Worm (Caenorhabditis elegans) whole organism, mixed stage, embryonic: ENCODE measurements around the gene K09E9.7.

Source experiments
- M03D4.4 ChIP-seq: sonication (generic microtip); optimal IDR thresholded peaks from 2 replicates; lab custom pipeline; 2017; ENCODE audit warnings: mild to moderate bottlenecking, missing genetic modification characterization, missing compliant biosample characterization
- blmp-1 ChIP-seq: fragments of 150-350 bp; optimal IDR thresholded peaks from 2 replicates; lab custom pipeline; 2014; ENCODE audit warnings: missing biosample characterization, missing genetic modification characterization
- ceh-39 ChIP-seq: fragments of 150-350 bp; optimal IDR thresholded peaks from 2 replicates; lab custom pipeline; 2014; ENCODE audit warnings: missing biosample characterization, missing genetic modification characterization
- ceh-43 ChIP-seq: fragments of 200-800 bp; sonication (Bioruptor generic); optimal IDR thresholded peaks from 2 replicates; lab custom pipeline; 2018; ENCODE audit warnings: mild to moderate bottlenecking, missing genetic modification characterization, moderate library complexity, missing compliant biosample characterization
- ces-1 ChIP-seq: fragments of 150-350 bp; optimal IDR thresholded peaks from 2 replicates; lab custom pipeline; 2014; ENCODE audit warnings: missing biosample characterization, missing genetic modification reagents, missing genetic modification characterization
- cnd-1 ChIP-seq: fragments of 200-800 bp; sonication (Bioruptor generic); optimal IDR thresholded peaks from 2 replicates; lab custom pipeline; 2018; ENCODE audit warnings: mild to moderate bottlenecking, missing genetic modification characterization, missing compliant biosample characterization
- elt-1 ChIP-seq: sonication (generic microtip); optimal IDR thresholded peaks from 2 replicates; lab custom pipeline; 2017; ENCODE audit warnings: missing genetic modification characterization, mild to moderate bottlenecking, missing compliant biosample characterization, antibody characterized with exemption, moderate library complexity, borderline replicate concordance; ENCODE audit not compliant: insufficient read depth
- elt-3 ChIP-seq: fragments of 150-350 bp; optimal IDR thresholded peaks from 2 replicates; lab custom pipeline; 2014; ENCODE audit warnings: missing biosample characterization, missing genetic modification characterization
- flh-1 ChIP-seq: fragments of 200-800 bp; sonication (Bioruptor generic); optimal IDR thresholded peaks from 2 replicates; lab custom pipeline; 2018; ENCODE audit warnings: mild to moderate bottlenecking, missing genetic modification characterization, moderate library complexity, missing compliant biosample characterization
- hlh-1 ChIP-seq: fragments of 150-350 bp; optimal IDR thresholded peaks from 2 replicates; lab custom pipeline; 2014; ENCODE audit warnings: missing biosample characterization, missing genetic modification reagents, missing genetic modification characterization
- lin-13 ChIP-seq: fragments of 150-350 bp; optimal IDR thresholded peaks from 2 replicates; lab custom pipeline; 2014; ENCODE audit warnings: missing biosample characterization, missing genetic modification characterization
- lin-32 ChIP-seq: fragments of 200-800 bp; sonication (Bioruptor generic); optimal IDR thresholded peaks from 2 replicates; lab custom pipeline; 2018; ENCODE audit warnings: mild to moderate bottlenecking, missing genetic modification characterization, missing compliant biosample characterization
- lsy-2 ChIP-seq: fragments of 150-350 bp; optimal IDR thresholded peaks from 2 replicates; lab custom pipeline; 2014; ENCODE audit warnings: missing biosample characterization, missing genetic modification characterization
- mab-5 ChIP-seq: fragments of 150-350 bp; optimal IDR thresholded peaks from 2 replicates; lab custom pipeline; 2014; ENCODE audit warnings: missing biosample characterization, missing genetic modification characterization
- mep-1 ChIP-seq: fragments of 150-350 bp; optimal IDR thresholded peaks from 2 replicates; lab custom pipeline; 2017; ENCODE audit warnings: missing biosample characterization, missing genetic modification reagents, missing genetic modification characterization, inconsistent platforms
- mls-2 ChIP-seq: sonication (generic microtip); optimal IDR thresholded peaks from 2 replicates; lab custom pipeline; 2016; ENCODE audit warnings: mild to moderate bottlenecking, missing genetic modification characterization, moderate library complexity, missing compliant biosample characterization
- nhr-12 ChIP-seq: fragments of 150-350 bp; optimal IDR thresholded peaks from 2 replicates; lab custom pipeline; 2014; ENCODE audit warnings: missing biosample characterization, missing genetic modification characterization
- nhr-2 ChIP-seq: fragments of 150-350 bp; optimal IDR thresholded peaks from 2 replicates; lab custom pipeline; 2014; ENCODE audit warnings: missing biosample characterization, missing genetic modification characterization
- nhr-237 ChIP-seq: fragments of 150-350 bp; optimal IDR thresholded peaks from 2 replicates; lab custom pipeline; 2014; ENCODE audit warnings: missing biosample characterization, missing genetic modification characterization
- nhr-28 ChIP-seq: fragments of 150-350 bp; optimal IDR thresholded peaks from 2 replicates; lab custom pipeline; 2014; ENCODE audit warnings: missing biosample characterization, missing genetic modification characterization
- nhr-76 ChIP-seq: sonication (generic microtip); optimal IDR thresholded peaks from 2 replicates; lab custom pipeline; 2017; ENCODE audit warnings: missing biosample characterization, missing genetic modification characterization
- pha-4 ChIP-seq: fragments of 150-350 bp; optimal IDR thresholded peaks from 2 replicates; lab custom pipeline; 2018; ENCODE audit warnings: missing biosample characterization, missing genetic modification reagents, missing genetic modification characterization
- sem-2 ChIP-seq: fragments of 200-800 bp; sonication (Bioruptor generic); optimal IDR thresholded peaks from 2 replicates; lab custom pipeline; 2018; ENCODE audit warnings: mild to moderate bottlenecking, missing genetic modification characterization, missing compliant biosample characterization
- snpc-4 ChIP-seq: fragments of 150-350 bp; optimal IDR thresholded peaks from 2 replicates; lab custom pipeline; 2014; ENCODE audit warnings: missing biosample characterization, missing genetic modification characterization
- tbx-8 ChIP-seq: fragments of 200-800 bp; sonication (Bioruptor generic); optimal IDR thresholded peaks from 2 replicates; lab custom pipeline; 2018; ENCODE audit warnings: mild to moderate bottlenecking, missing genetic modification characterization, moderate library complexity, missing compliant biosample characterization
- unc-120 ChIP-seq: sonication (generic microtip); optimal IDR thresholded peaks from 2 replicates; lab custom pipeline; 2017; ENCODE audit warnings: missing genetic modification characterization, missing compliant biosample characterization; ENCODE audit not compliant: poor library complexity, severe bottlenecking
- unc-39 ChIP-seq: fragments of 150-350 bp; optimal IDR thresholded peaks from 2 replicates; lab custom pipeline; 2014; ENCODE audit warnings: missing biosample characterization, missing genetic modification characterization
- unc-62 ChIP-seq: fragments of 150-350 bp; optimal IDR thresholded peaks from 2 replicates; lab custom pipeline; 2014; ENCODE audit warnings: missing biosample characterization, missing genetic modification reagents, missing genetic modification characterization
- zip-8 ChIP-seq: fragments of 150-350 bp; optimal IDR thresholded peaks from 2 replicates; lab custom pipeline; 2014; ENCODE audit warnings: missing biosample characterization, missing genetic modification characterization
- ztf-11 ChIP-seq: fragments of 150-350 bp; optimal IDR thresholded peaks from 2 replicates; lab custom pipeline; 2014; ENCODE audit warnings: missing biosample characterization, missing genetic modification characterization

Gene K09E9.7

ce11 chrX:15607498-15608019 lies 33.1 kb upstream of the K09E9.7 start, which contains the start of gene nipi-3:
TSS of gene nipi-3 (plus strand) at chrX:15607969.
- no peak for TF ChIP-seq unc-39 (tag; lab: Kevin White, UChicago)
- peak; percentile 25 for TF ChIP-seq lsy-2 (tag; lab: Kevin White, UChicago)
- peak; percentile 41 for TF ChIP-seq hlh-1 (tag; lab: Kevin White, UChicago)
- no peak for TF ChIP-seq lin-13 (tag; lab: Kevin White, UChicago)
- TF ChIP-seq mep-1 = no peak
- peak; percentile 96 for TF ChIP-seq nhr-237
- TF ChIP-seq elt-3 (tag; lab: Kevin White, UChicago) = peak; percentile 87
- peak; percentile 64 for TF ChIP-seq pha-4
- peak; percentile 5 for TF ChIP-seq ces-1 (GFP tag; lab: Kevin White, UChicago)
- no peak for TF ChIP-seq blmp-1 (tag; lab: Kevin White, UChicago)
- no peak for TF ChIP-seq sem-2
- TF ChIP-seq flh-1 (GFP tag; lab: Kevin White, UChicago) = no peak
- TF ChIP-seq ceh-43 (GFP tag; lab: Kevin White, UChicago) = no peak
- TF ChIP-seq unc-62 (GFP tag; lab: Kevin White, UChicago) = peak; percentile 88
- peak; percentile 23 for TF ChIP-seq elt-1 (tag; lab: Kevin White, UChicago)
- TF ChIP-seq nhr-28 (tag; lab: Kevin White, UChicago) = peak; percentile 64
- TF ChIP-seq, all 35 proteins: peak for 9

- TF ChIP-seq snpc-4 (tag; lab: Kevin White, UChicago) = no peak
- TF ChIP-seq lin-32 (GFP tag; lab: Kevin White, UChicago) = no peak
- TF ChIP-seq cnd-1 (tag; lab: Kevin White, UChicago) = no peak
- no peak for TF ChIP-seq nhr-76
- TF ChIP-seq ceh-43 (GFP tag; lab: Kevin White, UChicago) = no peak
- no peak for TF ChIP-seq flh-1 (GFP tag; lab: Kevin White, UChicago)
- TF ChIP-seq mls-2 (tag; lab: Kevin White, UChicago) = no peak
- TF ChIP-seq M03D4.4 (tag; lab: Kevin White, UChicago) = no peak
- TF ChIP-seq unc-62 (GFP tag; lab: Kevin White, UChicago) = no peak
- TF ChIP-seq lsy-2 (tag; lab: Kevin White, UChicago) = no peak
- no peak for TF ChIP-seq ces-1 (GFP tag; lab: Kevin White, UChicago)
- no peak for TF ChIP-seq mep-1
- TF ChIP-seq nhr-2 (tag; lab: Kevin White, UChicago) = no peak
- TF ChIP-seq, all 35 proteins: peak for 0
Observed at ce11 chrX:15608593-15608992, 32.1 kb upstream of the K09E9.7 start.

- no peak for TF ChIP-seq nhr-76
- no peak for TF ChIP-seq ceh-39 (tag; lab: Kevin White, UChicago)
- no peak for TF ChIP-seq mep-1
- no peak for TF ChIP-seq sem-2
- TF ChIP-seq ceh-43 (GFP tag; lab: Kevin White, UChicago) = no peak
- no peak for TF ChIP-seq nhr-237
- no peak for TF ChIP-seq mls-2 (tag; lab: Kevin White, UChicago)
- TF ChIP-seq, all 35 proteins: peak for 0
Observed at ce11 chrX:15609698-15610097, 31.0 kb upstream of the K09E9.7 start.

ce11 chrX:15610527-15611091 lies 30.1 kb upstream of the K09E9.7 start:
- TF ChIP-seq sem-2 (no peak), ces-1 (GFP tag; lab: Kevin White, UChicago) (no peak), mep-1 (no peak), lsy-2 (tag; lab: Kevin White, UChicago) (no peak), elt-1 (tag; lab: Kevin White, UChicago) (no peak), flh-1 (GFP tag; lab: Kevin White, UChicago) (no peak), ceh-43 (GFP tag; lab: Kevin White, UChicago) (no peak), tbx-8 (GFP tag; lab: Kevin White, UChicago) (no peak), unc-120 (no peak), pha-4 (no peak), hlh-1 (tag; lab: Kevin White, UChicago) (no peak), nhr-12 (tag; lab: Kevin White, UChicago) (no peak), snpc-4 (tag; lab: Kevin White, UChicago) (no peak), mab-5 (tag; lab: Kevin White, UChicago) (no peak), ztf-11 (tag; lab: Kevin White, UChicago) (no peak), cnd-1 (tag; lab: Kevin White, UChicago) (no peak), lin-32 (GFP tag; lab: Kevin White, UChicago) (no peak), zip-8 (tag; lab: Kevin White, UChicago) (no peak)
